Worm (Caenorhabditis elegans) whole organism, young adult: ENCODE data around the gene sph-1.

Source experiments
- Y95B8A.8 ChIP-seq: fragments of 200-800 bp; sonication (Bioruptor generic); IDR thresholded peaks from 2 replicates; pipeline ENCODE4 v1.3.6; 2022; ENCODE audit warnings: missing genetic modification reagents, missing genetic modification characterization, missing compliant biosample characterization
- akir-1 ChIP-seq: fragments of 200-800 bp; sonication (Bioruptor generic); optimal IDR thresholded peaks from 2 replicates; lab custom pipeline; 2018; ENCODE audit warnings: mild to moderate bottlenecking, missing genetic modification characterization, moderate library complexity, missing compliant biosample characterization
- aptf-2 ChIP-seq: fragments of 200-800 bp; sonication (Bioruptor generic); conservative IDR thresholded peaks from 2 replicates; pipeline ENCODE4 v1.3.6; 2022; ENCODE audit warnings: missing genetic modification reagents, missing genetic modification characterization, missing compliant biosample characterization
- athp-1 ChIP-seq: sonication (generic microtip); optimal IDR thresholded peaks from 2 replicates; lab custom pipeline; 2017; ENCODE audit warnings: mild to moderate bottlenecking, missing genetic modification characterization, missing compliant biosample characterization
- bed-2 ChIP-seq: fragments of 200-800 bp; sonication (Bioruptor generic); IDR thresholded peaks from 2 replicates; pipeline ENCODE4 v1.3.6; 2022; ENCODE audit warnings: missing genetic modification reagents, missing genetic modification characterization, missing compliant biosample characterization
- cebp-1 ChIP-seq, 2 experiments: fragments of 200-800 bp in 1 of 2; sonication (Bioruptor generic) in 1 of 2; sonication (generic microtip) in 1 of 2; IDR thresholded peaks in 1 of 2; optimal IDR thresholded peaks in 1 of 2; 2 replicates each; pipeline versions ENCODE4 v1.3.6 to Lab custom; 2017 to 2022; ENCODE audit warnings: missing compliant biosample characterization in 2 of 2, missing genetic modification characterization in 2 of 2, mild to moderate bottlenecking in 1 of 2, missing genetic modification reagents in 1 of 2, moderate library complexity in 1 of 2
- chd-7 ChIP-seq: sonication (generic microtip); optimal IDR thresholded peaks from 2 replicates; lab custom pipeline; 2016; ENCODE audit warnings: mild to moderate bottlenecking, missing genetic modification characterization, moderate library complexity, missing compliant biosample characterization
- madf-3 ChIP-seq: fragments of 200-800 bp; sonication (Bioruptor generic); IDR thresholded peaks from 2 replicates; pipeline ENCODE4 v1.3.6; 2022; ENCODE audit warnings: missing genetic modification reagents, missing genetic modification characterization, missing compliant biosample characterization
- mxl-1 ChIP-seq: sonication (generic microtip); optimal IDR thresholded peaks from 2 replicates; lab custom pipeline; 2016; ENCODE audit warnings: missing genetic modification characterization, missing compliant biosample characterization
- nhr-179 ChIP-seq: sonication (generic microtip); optimal IDR thresholded peaks from 2 replicates; lab custom pipeline; 2016; ENCODE audit warnings: mild to moderate bottlenecking, missing genetic modification characterization, missing compliant biosample characterization
- nhr-27 ChIP-seq: fragments of 200-800 bp; sonication (Bioruptor generic); optimal IDR thresholded peaks from 2 replicates; lab custom pipeline; 2018; ENCODE audit warnings: mild to moderate bottlenecking, missing genetic modification characterization, moderate library complexity, missing compliant biosample characterization
- snpc-4 ChIP-seq, 5 experiments: fragments of 150-350 bp in 1 of 5; sonication (generic microtip) in 4 of 5; optimal IDR thresholded peaks; 2 replicates each; lab custom pipeline; 2014 to 2018; ENCODE audit warnings: missing genetic modification characterization in 5 of 5, missing biosample characterization in 3 of 5, antibody characterized with exemption in 2 of 5, mild to moderate bottlenecking in 2 of 5, missing compliant biosample characterization in 2 of 5, missing genotype in 2 of 5, moderate library complexity in 2 of 5, missing genetic modification reagents in 1 of 5
- unc-130 ChIP-seq: sonication (generic microtip); optimal IDR thresholded peaks from 2 replicates; lab custom pipeline; 2016; ENCODE audit warnings: missing genetic modification reagents, missing genetic modification characterization, missing compliant biosample characterization
- unc-62 ChIP-seq: fragments of 150-350 bp; optimal IDR thresholded peaks from 2 replicates; lab custom pipeline; 2014; ENCODE audit warnings: missing biosample characterization, missing genetic modification reagents, missing genetic modification characterization

ce11 chrIV:8144341-8144740, 11.0 kb upstream of the sph-1 start:
- TF ChIP-seq cebp-1 (GFP tag; IDR thresholded peaks at IDR 0.05; lab: Robert Waterston, UW) (no peak), cebp-1 (tag; optimal IDR thresholded peaks at IDR 0.05; lab: Kevin White, UChicago) (no peak), nhr-179 (tag; lab: Kevin White, UChicago) (no peak), athp-1 (tag; lab: Kevin White, UChicago) (no peak), madf-3 (GFP tag; lab: Robert Waterston, UW) (no peak), Y95B8A.8 (no peak), unc-62 (GFP tag; lab: Kevin White, UChicago) (no peak), aptf-2 (no peak), unc-130 (GFP tag; lab: Kevin White, UChicago) (no peak), bed-2 (GFP tag; lab: Robert Waterston, UW) (no peak), snpc-4 (GFP tag; optimal IDR thresholded peaks at IDR 0.05; lab: Kevin White, UChicago) (no peak), snpc-4 (tag; optimal IDR thresholded peaks at IDR 0.05; lab: Kevin White, UChicago) (no peak), chd-7 (tag; lab: Kevin White, UChicago) (no peak), mxl-1 (tag; lab: Kevin White, UChicago) (no peak), akir-1 (no peak), nhr-27 (tag; lab: Kevin White, UChicago) (no peak)
